Fruit fly (Drosophila melanogaster) whole organism, embryonic: ENCODE data around the gene CG14537.

ENCODE experiments used
- Antp ChIP-seq: fragments of 200-800 bp; sonication (Bioruptor generic); optimal IDR thresholded peaks from 3 replicates; lab custom pipeline; 2016; ENCODE audit warnings: missing biosample characterization, missing genetic modification characterization
- CG11093 ChIP-seq: fragments of 200-800 bp; sonication (Bioruptor generic); IDR thresholded peaks from 3 replicates; pipeline ENCODE4 v1.3.6; 2022; ENCODE audit warnings: missing biosample characterization, missing genetic modification characterization
- CG12236 ChIP-seq: fragments of 200-800 bp; sonication (Bioruptor generic); optimal IDR thresholded peaks from 2 replicates; lab custom pipeline; 2016; ENCODE audit warnings: missing biosample characterization, missing genetic modification characterization
- CG1233 ChIP-seq: fragments of 200-800 bp; sonication (Bioruptor generic); optimal IDR thresholded peaks from 4 replicates; lab custom pipeline; 2018; ENCODE audit warnings: missing biosample characterization, mild to moderate bottlenecking, missing genetic modification characterization
- CG14050 ChIP-seq: fragments of 200-800 bp; sonication (Bioruptor generic); IDR thresholded peaks from 3 replicates; pipeline ENCODE4 v1.3.6; 2022; ENCODE audit warnings: missing biosample characterization, missing genetic modification characterization
- CG14710 ChIP-seq: fragments of 200-800 bp; sonication (Bioruptor generic); optimal IDR thresholded peaks from 3 replicates; lab custom pipeline; 2019; ENCODE audit warnings: missing biosample characterization, mild to moderate bottlenecking, missing genetic modification characterization, moderate library complexity
- CG14860 ChIP-seq: fragments of 200-800 bp; sonication (Bioruptor generic); IDR thresholded peaks from 3 replicates; pipeline ENCODE4 v1.3.6; 2022; ENCODE audit warnings: missing biosample characterization, missing genetic modification characterization; ENCODE audit not compliant: partially characterized antibody
- CG34422 ChIP-seq: fragments of 200-800 bp; sonication (Bioruptor generic); IDR thresholded peaks from 3 replicates; pipeline ENCODE4 v1.3.6; 2022; ENCODE audit warnings: missing biosample characterization, missing genetic modification characterization
- CG4328 ChIP-seq: fragments of 200-800 bp; sonication (Bioruptor generic); optimal IDR thresholded peaks from 3 replicates; lab custom pipeline; 2017; ENCODE audit warnings: missing biosample characterization, missing genetic modification reagents, missing genetic modification characterization
- CG4820 ChIP-seq: fragments of 200-800 bp; sonication (Bioruptor generic); optimal IDR thresholded peaks from 3 replicates; lab custom pipeline; 2016; ENCODE audit warnings: missing biosample characterization, missing genetic modification characterization
- CG8089 ChIP-seq: fragments of 200-800 bp; sonication (Bioruptor generic); optimal IDR thresholded peaks from 3 replicates; lab custom pipeline; 2016; ENCODE audit warnings: missing biosample characterization, missing genetic modification characterization
- CG8944 ChIP-seq: fragments of 200-800 bp; sonication (Bioruptor generic); optimal IDR thresholded peaks from 3 replicates; lab custom pipeline; 2016; ENCODE audit warnings: missing biosample characterization, missing genetic modification characterization
- CHES-1-like ChIP-seq: fragments of 200-800 bp; sonication (Bioruptor generic); optimal IDR thresholded peaks from 2 replicates; lab custom pipeline; 2016; ENCODE audit warnings: missing biosample characterization, missing genetic modification characterization
- CTCF ChIP-seq: fragments of 200-800 bp; sonication (Bioruptor generic); optimal IDR thresholded peaks from 2 replicates; lab custom pipeline; 2017; ENCODE audit warnings: missing biosample characterization, mild to moderate bottlenecking, missing genetic modification characterization, moderate library complexity
- Chrac-16 ChIP-seq: fragments of 200-800 bp; sonication (Bioruptor generic); optimal IDR thresholded peaks from 3 replicates; lab custom pipeline; 2016; ENCODE audit warnings: missing biosample characterization, missing genetic modification characterization
- CrebB ChIP-seq: fragments of 200-800 bp; sonication (Bioruptor generic); optimal IDR thresholded peaks from 3 replicates; lab custom pipeline; 2018; ENCODE audit warnings: missing biosample characterization, mild to moderate bottlenecking, missing genetic modification characterization
- D ChIP-seq, 2 experiments: fragments of 200-800 bp in 1 of 2; fragments of >200 bp in 1 of 2; sonication (Bioruptor generic) in 1 of 2; optimal IDR thresholded peaks; 2 replicates in 1 of 2; 3 replicates in 1 of 2; lab custom pipeline; 2017; ENCODE audit warnings: mild to moderate bottlenecking in 1 of 2, missing biosample characterization in 1 of 2, missing genetic modification characterization in 1 of 2, missing genetic modification reagents in 1 of 2
- Ets97D ChIP-seq: fragments of 200-800 bp; sonication (Bioruptor generic); optimal IDR thresholded peaks from 3 replicates; lab custom pipeline; 2016; ENCODE audit warnings: missing biosample characterization, missing genetic modification characterization
- HLH3B ChIP-seq: fragments of 200-800 bp; sonication (Bioruptor generic); IDR thresholded peaks from 2 replicates; pipeline ENCODE4 v1.3.6; 2022; ENCODE audit warnings: missing biosample characterization, missing genetic modification characterization
- Hmr ChIP-seq: fragments of 200-800 bp; sonication (Bioruptor generic); optimal IDR thresholded peaks from 3 replicates; lab custom pipeline; 2017; ENCODE audit warnings: mild to moderate bottlenecking, missing biosample characterization, missing genetic modification reagents, missing genetic modification characterization
- Hr3 ChIP-seq: fragments of 200-800 bp; sonication (Bioruptor generic); optimal IDR thresholded peaks from 3 replicates; lab custom pipeline; 2016; ENCODE audit warnings: missing biosample characterization, missing genetic modification characterization
- Hr51 ChIP-seq, 2 experiments: fragments of 200-800 bp; sonication (Bioruptor generic); optimal IDR thresholded peaks; 2 replicates in 1 of 2; 3 replicates in 1 of 2; lab custom pipeline; 2016 to 2018; ENCODE audit warnings: missing biosample characterization in 2 of 2, missing genetic modification characterization in 2 of 2, mild to moderate bottlenecking in 1 of 2, moderate library complexity in 1 of 2
- Nf-YC ChIP-seq: fragments of 200-800 bp; optimal IDR thresholded peaks from 3 replicates; lab custom pipeline; 2019; ENCODE audit warnings: missing biosample characterization, mild to moderate bottlenecking, missing genetic modification characterization, moderate library complexity
- PHDP ChIP-seq: fragments of 200-800 bp; sonication (Bioruptor generic); optimal IDR thresholded peaks from 3 replicates; lab custom pipeline; 2018; ENCODE audit warnings: missing biosample characterization, mild to moderate bottlenecking, missing genetic modification characterization, moderate library complexity
- Sin3A ChIP-seq: fragments of >200 bp; optimal IDR thresholded peaks from 2 replicates; lab custom pipeline; 2018
- Taf1 ChIP-seq: fragments of 200-800 bp; sonication (Bioruptor generic); IDR thresholded peaks from 2 replicates; pipeline ENCODE4 v1.3.6; 2022; ENCODE audit warnings: missing biosample characterization, missing genetic modification characterization
- Tbp ChIP-seq: fragments of >200 bp; optimal IDR thresholded peaks from 2 replicates; lab custom pipeline; 2018; ENCODE audit warnings: missing biosample characterization, missing genetic modification characterization
- aop ChIP-seq: fragments of 200-800 bp; sonication (Bioruptor generic); IDR thresholded peaks from 2 replicates; pipeline ENCODE4 v1.3.6; 2022; ENCODE audit warnings: missing biosample characterization, missing genetic modification characterization
- bab2 ChIP-seq: fragments of 200-800 bp; sonication (Bioruptor generic); optimal IDR thresholded peaks from 2 replicates; lab custom pipeline; 2016; ENCODE audit warnings: missing biosample characterization, missing genetic modification characterization
- bcd ChIP-seq: fragments of 200-800 bp; sonication (Bioruptor generic); optimal IDR thresholded peaks from 2 replicates; lab custom pipeline; 2017; ENCODE audit warnings: missing biosample characterization, mild to moderate bottlenecking, missing genetic modification characterization
- br ChIP-seq: fragments of >200 bp; optimal IDR thresholded peaks from 2 replicates; lab custom pipeline; 2017
- bsh ChIP-seq, 2 experiments: fragments of 200-800 bp; sonication (Bioruptor generic); optimal IDR thresholded peaks; 2 replicates each; lab custom pipeline; 2017 to 2018; ENCODE audit warnings: mild to moderate bottlenecking in 2 of 2, missing biosample characterization in 2 of 2, missing genetic modification characterization in 2 of 2, moderate library complexity in 1 of 2
- chm ChIP-seq: fragments of 200-800 bp; sonication (Bioruptor generic); IDR thresholded peaks from 2 replicates; pipeline ENCODE4 v1.3.6; 2022; ENCODE audit warnings: missing biosample characterization, missing genetic modification characterization
- cwo ChIP-seq: fragments of 200-800 bp; sonication (Bioruptor generic); optimal IDR thresholded peaks from 3 replicates; lab custom pipeline; 2017; ENCODE audit warnings: missing biosample characterization, missing genetic modification characterization, mild to moderate bottlenecking, moderate library complexity, missing genetic modification reagents
- da ChIP-seq: fragments of 200-800 bp; sonication (Bioruptor generic); optimal IDR thresholded peaks from 2 replicates; lab custom pipeline; 2016; ENCODE audit warnings: missing biosample characterization, missing genetic modification characterization
- fd102C ChIP-seq: fragments of 200-800 bp; sonication (Bioruptor generic); optimal IDR thresholded peaks from 2 replicates; lab custom pipeline; 2018; ENCODE audit warnings: missing biosample characterization, mild to moderate bottlenecking, missing genetic modification characterization, moderate library complexity
- fd96Cb ChIP-seq: fragments of 200-800 bp; sonication (Bioruptor generic); optimal IDR thresholded peaks from 2 replicates; lab custom pipeline; 2018; ENCODE audit warnings: missing biosample characterization, mild to moderate bottlenecking, missing genetic modification characterization, moderate library complexity
- fru ChIP-seq: fragments of >200 bp; optimal IDR thresholded peaks from 2 replicates; lab custom pipeline; 2017
- gcm2 ChIP-seq: fragments of 200-800 bp; sonication (Bioruptor generic); optimal IDR thresholded peaks from 2 replicates; lab custom pipeline; 2016; ENCODE audit warnings: missing biosample characterization, missing genetic modification characterization
- gt ChIP-seq: fragments of 200-800 bp; sonication (Bioruptor generic); IDR thresholded peaks from 2 replicates; pipeline ENCODE4 v1.3.6; 2022; ENCODE audit warnings: missing biosample characterization, missing genetic modification characterization
- kay ChIP-seq: fragments of 200-800 bp; sonication (Bioruptor generic); optimal IDR thresholded peaks from 2 replicates; lab custom pipeline; 2016; ENCODE audit warnings: missing biosample characterization, missing genetic modification characterization
- ken ChIP-seq: fragments of 200-800 bp; sonication (Bioruptor generic); IDR thresholded peaks from 3 replicates; pipeline ENCODE4 v1.3.6; 2022; ENCODE audit warnings: missing biosample characterization, missing genetic modification characterization
- mld ChIP-seq: fragments of 200-800 bp; sonication (Bioruptor generic); IDR thresholded peaks from 3 replicates; pipeline ENCODE4 v1.3.6; 2022; ENCODE audit warnings: missing biosample characterization, missing genetic modification characterization; ENCODE audit not compliant: partially characterized antibody
- onecut ChIP-seq: fragments of 200-800 bp; sonication (Bioruptor generic); IDR thresholded peaks from 2 replicates; pipeline ENCODE4 v1.3.6; 2022; ENCODE audit warnings: missing biosample characterization, missing genetic modification characterization
- repo ChIP-seq: fragments of 200-800 bp; sonication (Bioruptor generic); optimal IDR thresholded peaks from 2 replicates; lab custom pipeline; 2016; ENCODE audit warnings: missing biosample characterization, missing genetic modification characterization
- row ChIP-seq: fragments of 200-800 bp; sonication (Bioruptor generic); IDR thresholded peaks from 3 replicates; pipeline ENCODE4 v1.3.6; 2022; ENCODE audit warnings: missing biosample characterization, missing genetic modification characterization
- sc ChIP-seq, 3 experiments: fragments of >200 bp in 2 of 3; fragments of 200-800 bp in 1 of 3; sonication (Bioruptor generic) in 1 of 3; optimal IDR thresholded peaks; 2 replicates in 2 of 3; 3 replicates in 1 of 3; lab custom pipeline; 2017; ENCODE audit warnings: mild to moderate bottlenecking in 1 of 3, missing biosample characterization in 1 of 3, missing genetic modification characterization in 1 of 3, missing genetic modification reagents in 1 of 3
- sob ChIP-seq: fragments of 200-800 bp; sonication (Bioruptor generic); IDR thresholded peaks from 2 replicates; pipeline ENCODE4 v1.3.6; 2022; ENCODE audit warnings: missing biosample characterization, missing genetic modification characterization
- tna ChIP-seq: fragments of 200-800 bp; sonication (Bioruptor generic); IDR thresholded peaks from 2 replicates; pipeline ENCODE4 v1.3.6; 2022; ENCODE audit warnings: missing biosample characterization, missing genetic modification characterization; ENCODE audit not compliant: partially characterized antibody
- trh ChIP-seq: fragments of 200-800 bp; sonication (Bioruptor generic); optimal IDR thresholded peaks from 2 replicates; lab custom pipeline; 2016; ENCODE audit warnings: missing biosample characterization, missing genetic modification characterization

CG14537 gene

DNA sequence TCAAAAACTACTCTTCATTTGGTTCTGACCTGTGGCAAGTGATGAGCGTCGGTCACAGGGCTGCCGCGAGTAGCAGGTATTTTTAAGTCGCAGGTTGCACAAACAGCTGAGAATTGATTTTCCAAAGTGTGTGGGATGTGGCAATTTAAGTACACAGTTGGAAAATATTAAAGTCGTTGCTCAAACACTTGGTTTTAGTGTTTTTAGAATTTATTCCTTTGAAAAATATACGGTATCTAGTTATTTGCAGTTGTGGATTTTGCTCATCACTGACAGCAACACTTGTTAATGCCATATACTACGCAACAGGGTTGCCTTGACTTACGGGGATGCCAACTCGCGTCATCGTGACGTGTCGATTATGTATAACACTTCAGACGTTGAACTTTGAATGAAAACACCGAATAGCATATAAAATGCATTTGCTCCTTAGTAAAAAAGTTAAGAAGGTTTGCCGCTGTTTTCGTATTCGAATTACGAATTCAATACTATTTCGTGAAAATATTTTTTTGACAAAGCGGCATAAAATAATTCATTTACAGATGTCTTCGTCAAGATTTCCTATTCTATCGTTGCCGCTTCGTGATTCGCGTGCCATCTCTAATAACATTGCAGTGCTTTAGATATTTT is 40.3 kb upstream of the CG14537 start, which contains the start of the genes Herp and r2d2 (continued):
- TF ChIP-seq Hr3 (peak; percentile 91), D (optimal IDR thresholded peaks at IDR 0.05; lab: Kevin White, UChicago) (no peak), D (GFP tag; optimal IDR thresholded peaks at IDR 0.05; lab: Kevin White, UChicago) (peak; percentile 82), fru (lab: Kevin White, UChicago) (no peak), sc (optimal IDR thresholded peaks at IDR 0.05; lab: Kevin White, UChicago) (no peak), sc (GFP tag; optimal IDR thresholded peaks at IDR 0.05; lab: Kevin White, UChicago) (peak; percentile 58), bsh (GFP tag; optimal IDR thresholded peaks at IDR 0.05; lab: Kevin White, UChicago) (peak in 1 of 2 experiments; percentile 85), cwo (GFP tag; lab: Kevin White, UChicago) (peak; percentile 79), trh (GFP tag; lab: Kevin White, UChicago) (peak; percentile 84), CG4820 (GFP tag; lab: Kevin White, UChicago) (peak; percentile 91), Tbp (GFP tag; lab: Kevin White, UChicago) (no peak), Nf-YC (tag; lab: Kevin White, UChicago) (peak; percentile 87), fd96Cb (tag; lab: Kevin White, UChicago) (peak; percentile 81), CG14860 (GFP tag; lab: Robert Waterston, UW) (peak; percentile 58; the same call in 1 of the 3 replicates), bcd (GFP tag; lab: Kevin White, UChicago) (peak; percentile 91), CG14710 (tag; lab: Kevin White, UChicago) (peak; percentile 89), sob (GFP tag; lab: Robert Waterston, UW) (peak; percentile 94), bab2 (peak; percentile 92), CG4328 (peak; percentile 92), tna (no peak; the same call in 1 of the 2 replicates), row (GFP tag; lab: Robert Waterston, UW) (peak; percentile 97), aop (GFP tag; lab: Robert Waterston, UW) (no peak), HLH3B (peak; percentile 86), br (lab: Kevin White, UChicago) (no peak), CG14050 (GFP tag; lab: Robert Waterston, UW) (peak; percentile 81), gcm2 (peak; percentile 75), Hr51 (GFP tag; optimal IDR thresholded peaks at IDR 0.05; lab: Kevin White, UChicago) (peak; percentile 87 to 91), CG8944 (peak; percentile 93), mld (GFP tag; lab: Robert Waterston, UW) (no peak), CHES-1-like (GFP tag; lab: Kevin White, UChicago) (peak; percentile 96), da (peak; percentile 83), CG34422 (peak; percentile 92), chm (GFP tag; lab: Robert Waterston, UW) (peak; percentile 77), CG12236 (GFP tag; lab: Kevin White, UChicago) (peak; percentile 81), fd102C (GFP tag; lab: Kevin White, UChicago) (peak; percentile 77), Taf1 (GFP tag; lab: Robert Waterston, UW) (peak; percentile 81), CG1233 (GFP tag; lab: Kevin White, UChicago) (peak; percentile 89), CTCF (peak; percentile 36), Chrac-16 (GFP tag; lab: Kevin White, UChicago) (peak; percentile 90), Ets97D (GFP tag; lab: Kevin White, UChicago) (peak; percentile 91), Hmr (GFP tag; lab: Kevin White, UChicago) (peak; percentile 93), CG11093 (GFP tag; lab: Robert Waterston, UW) (peak; percentile 85; the same call in 2 of the 3 replicates), kay (peak; percentile 86), CG8089 (peak; percentile 89), PHDP (peak; percentile 88), CrebB (tag; lab: Kevin White, UChicago) (peak; percentile 81), ken (GFP tag; lab: Robert Waterston, UW) (peak; percentile 88), repo (peak; percentile 90), Sin3A (peak; percentile 91), onecut (GFP tag; lab: Robert Waterston, UW) (peak; percentile 86), Antp (GFP tag; lab: Kevin White, UChicago) (peak; percentile 96), gt (no peak; the same call in 1 of the 2 replicates)
